Fruit fly (Drosophila melanogaster): ENCODE measurements around the gene CG43394.

DNA sequence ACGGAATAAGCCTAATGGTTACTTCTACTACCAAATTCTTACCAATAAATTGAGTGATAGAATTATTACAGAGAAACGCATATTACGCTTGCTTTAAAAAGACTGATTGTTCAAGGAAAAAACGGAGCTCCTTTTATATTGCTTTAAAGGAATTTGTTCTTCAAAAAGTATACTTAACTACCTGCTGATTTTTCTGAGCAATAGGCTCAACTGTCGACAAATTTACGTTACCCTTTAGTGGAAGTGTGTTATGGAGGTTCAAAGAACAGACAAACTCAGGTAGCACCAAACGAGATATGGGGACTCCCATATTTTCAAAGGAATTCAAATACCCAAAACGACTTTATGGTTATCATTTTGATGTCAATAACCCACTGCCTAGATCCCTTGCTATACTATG is 1.6 kb upstream of the CG43394 start, which contains the start of gene CG42762:
- TF ChIP-seq CG8478 (optimal IDR thresholded peaks at IDR 0.05) (no peak), CTCF (optimal IDR thresholded peaks at IDR 0.05) (no peak)

All from S2 (cell line).